Worm (Caenorhabditis elegans) whole organism, L4 larva: Measurements from ENCODE around the gene Y55F3BR.10.

Source experiments
- dve-1 ChIP-seq: sonication (generic microtip); optimal IDR thresholded peaks from 2 replicates; lab custom pipeline; 2017; ENCODE audit warnings: antibody characterized with exemption, mild to moderate bottlenecking, missing genetic modification characterization, missing compliant biosample characterization; ENCODE audit not compliant: insufficient read depth
- egl-27 ChIP-seq: sonication (generic microtip); optimal IDR thresholded peaks from 3 replicates; lab custom pipeline; 2017; ENCODE audit warnings: missing biosample characterization, missing genetic modification reagents, missing genetic modification characterization
- lin-15B ChIP-seq: fragments of 150-350 bp; sonication (generic microtip); optimal IDR thresholded peaks from 3 replicates; lab custom pipeline; 2014; ENCODE audit warnings: missing biosample characterization, missing genetic modification characterization
- madf-9 ChIP-seq: fragments of 200-800 bp; sonication (Bioruptor generic); conservative IDR thresholded peaks from 2 replicates; pipeline ENCODE4 v1.3.6; 2022; ENCODE audit warnings: missing genetic modification reagents, missing genetic modification characterization, missing compliant biosample characterization
- nhr-42 ChIP-seq: fragments of 200-800 bp; sonication (Bioruptor generic); IDR thresholded peaks from 2 replicates; pipeline ENCODE4 v1.3.6; 2022; ENCODE audit warnings: missing genetic modification characterization, missing compliant biosample characterization
- set-16 ChIP-seq: fragments of 200-800 bp; sonication (Bioruptor generic); IDR thresholded peaks from 2 replicates; pipeline ENCODE4 v1.3.6; 2022; ENCODE audit warnings: missing genetic modification reagents, missing genetic modification characterization, missing compliant biosample characterization
- spr-1 ChIP-seq: sonication (generic microtip); optimal IDR thresholded peaks from 2 replicates; lab custom pipeline; 2016; ENCODE audit warnings: mild to moderate bottlenecking, missing genetic modification characterization, missing compliant biosample characterization
- spr-3 ChIP-seq: fragments of 200-800 bp; sonication (Bioruptor generic); optimal IDR thresholded peaks from 2 replicates; lab custom pipeline; 2018; ENCODE audit warnings: mild to moderate bottlenecking, missing genetic modification characterization, missing compliant biosample characterization
- unc-62 ChIP-seq, 3 experiments: fragments of 150-350 bp in 1 of 3; sonication (generic microtip); optimal IDR thresholded peaks in 2 of 3; peaks in 1 of 3; 1 replicate in 1 of 3; 2 replicates in 2 of 3; lab custom pipeline; 2014 to 2017; ENCODE audit warnings: missing biosample characterization in 3 of 3, missing genetic modification characterization in 3 of 3, missing genetic modification reagents in 3 of 3, missing genotype in 1 of 3
- vab-7 ChIP-seq: fragments of 200-800 bp; sonication (Bioruptor generic); IDR thresholded peaks from 2 replicates; pipeline ENCODE4 v1.3.6; 2022; ENCODE audit warnings: missing genetic modification reagents, missing genetic modification characterization, missing compliant biosample characterization

Y55F3BR.10 gene

DNA sequence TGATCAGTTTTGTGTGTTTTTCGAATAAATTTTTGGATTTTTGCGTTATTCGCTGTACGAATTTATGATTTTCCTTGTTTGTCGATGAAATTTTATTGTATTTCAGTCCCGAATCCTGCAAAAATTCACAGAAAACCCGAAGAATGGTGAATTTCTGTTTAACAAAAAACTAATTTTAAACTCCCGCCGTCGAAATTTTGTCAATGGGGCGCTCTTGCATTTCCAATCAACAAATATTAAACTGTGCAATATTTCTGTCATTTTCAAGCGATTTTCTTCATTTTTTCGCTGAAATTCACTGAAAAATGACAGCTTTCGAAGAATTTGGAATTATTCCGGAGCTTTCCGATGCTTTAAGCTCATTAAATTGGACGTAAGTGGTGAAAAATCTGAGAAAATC lies 42.4 kb downstream of the Y55F3BR.10 start, which contains the start of gene Y55F3BR.1 (continued):
- peak; percentile 8 for TF ChIP-seq dve-1
- TF ChIP-seq set-16 (GFP tag; lab: Robert Waterston, UW): no peak
- TF ChIP-seq vab-7 (GFP tag; lab: Robert Waterston, UW): no peak
- no peak for TF ChIP-seq lin-15B
- TF ChIP-seq nhr-42: no peak
- no peak for TF ChIP-seq spr-1 (tag; lab: Kevin White, UChicago)
- TF ChIP-seq spr-3: no peak
- no peak for TF ChIP-seq egl-27 (tag; lab: Kevin White, UChicago)

DNA sequence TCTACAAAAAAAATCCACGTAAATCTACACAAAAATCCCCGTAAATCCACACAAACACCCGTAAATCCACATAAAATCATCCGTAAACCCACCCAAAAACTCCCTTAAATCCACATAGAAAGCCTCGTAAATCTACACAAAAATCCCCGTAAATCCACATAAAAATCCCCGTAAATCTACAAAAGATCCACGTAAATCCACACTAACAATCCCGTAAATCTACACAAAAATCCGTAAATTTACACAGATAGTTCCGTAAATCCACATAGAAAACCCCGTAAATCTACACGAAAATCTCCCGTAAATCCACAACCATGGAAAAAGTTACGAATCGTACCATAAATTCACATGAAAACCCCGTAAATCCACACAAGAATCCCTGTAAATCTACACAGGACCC lies 46.4 kb downstream of the Y55F3BR.10 start:
- TF ChIP-seq unc-62 (GFP tag; optimal IDR thresholded peaks at IDR 0.05 in 1 of 2; lab: Kevin White, UChicago) (peak in 1 of 2 experiments; percentile 22), unc-62 (tag; optimal IDR thresholded peaks at IDR 0.05; lab: Kevin White, UChicago) (no peak), madf-9 (GFP tag; lab: Robert Waterston, UW) (no peak)
- TF ChIP-seq, all 104 proteins: peak for 1
